Worm (Caenorhabditis elegans) whole organism, L1 larva: ENCODE results near the gene F52D1.2.

ENCODE experiments used
- aha-1 ChIP-seq: fragments of 150-350 bp; optimal IDR thresholded peaks from 2 replicates; lab custom pipeline; 2014; ENCODE audit warnings: missing biosample characterization, missing genetic modification characterization
- alr-1 ChIP-seq: fragments of 200-800 bp; sonication (Bioruptor generic); optimal IDR thresholded peaks from 2 replicates; lab custom pipeline; 2018; ENCODE audit warnings: borderline replicate concordance, mild to moderate bottlenecking, missing genetic modification characterization, missing compliant biosample characterization
- aly-2 ChIP-seq: fragments of 150-350 bp; optimal IDR thresholded peaks from 2 replicates; lab custom pipeline; 2014; ENCODE audit warnings: missing biosample characterization, missing genetic modification characterization
- ama-1 ChIP-seq: fragments of 150-350 bp; optimal IDR thresholded peaks from 2 replicates; lab custom pipeline; 2014
- blmp-1 ChIP-seq: fragments of 150-350 bp; optimal IDR thresholded peaks from 2 replicates; lab custom pipeline; 2014; ENCODE audit warnings: missing biosample characterization, missing genetic modification characterization
- ceh-63 ChIP-seq: fragments of 200-800 bp; sonication (Bioruptor generic); optimal IDR thresholded peaks from 2 replicates; lab custom pipeline; 2018; ENCODE audit warnings: mild to moderate bottlenecking, missing genetic modification characterization, missing compliant biosample characterization
- ceh-88 ChIP-seq: fragments of 200-800 bp; sonication (Bioruptor generic); IDR thresholded peaks from 2 replicates; pipeline ENCODE4 v1.3.6; 2022; ENCODE audit warnings: missing genetic modification characterization, missing compliant biosample characterization
- efl-1 ChIP-seq, 4 experiments: fragments of 150-350 bp; optimal IDR thresholded peaks in 3 of 4; peaks in 1 of 4; 1 replicate in 1 of 4; 2 replicates in 3 of 4; lab custom pipeline; 2014; ENCODE audit warnings: missing biosample characterization in 2 of 4, missing genetic modification characterization in 2 of 4, missing genetic modification reagents in 2 of 4
- efl-3 ChIP-seq: fragments of 200-800 bp; sonication (Bioruptor generic); optimal IDR thresholded peaks from 2 replicates; lab custom pipeline; 2018; ENCODE audit warnings: mild to moderate bottlenecking, missing genetic modification characterization, missing compliant biosample characterization
- egl-27 ChIP-seq, 2 experiments: fragments of 150-350 bp in 1 of 2; sonication (generic microtip); optimal IDR thresholded peaks; 3 replicates each; lab custom pipeline; 2017 to 2018; ENCODE audit warnings: missing biosample characterization in 2 of 2, missing genetic modification characterization in 2 of 2, missing genetic modification reagents in 2 of 2
- elt-3 ChIP-seq, 6 experiments: fragments of 150-350 bp in 1 of 6; sonication (generic microtip); optimal IDR thresholded peaks; 2 replicates each; lab custom pipeline; 2017 to 2018; ENCODE audit warnings: missing biosample characterization in 6 of 6, missing genetic modification characterization in 6 of 6, inconsistent platforms in 1 of 6
- ets-5 ChIP-seq: fragments of 200-800 bp; sonication (Bioruptor generic); IDR thresholded peaks from 2 replicates; pipeline ENCODE4 v1.3.6; 2022; ENCODE audit warnings: missing genetic modification characterization, missing compliant biosample characterization
- fkh-10 ChIP-seq: sonication (generic microtip); optimal IDR thresholded peaks from 2 replicates; lab custom pipeline; 2017; ENCODE audit warnings: missing biosample characterization, missing genetic modification reagents, missing genetic modification characterization
- fkh-4 ChIP-seq: sonication (generic microtip); optimal IDR thresholded peaks from 2 replicates; lab custom pipeline; 2016; ENCODE audit warnings: missing compliant biosample characterization, missing genetic modification characterization, borderline replicate concordance
- fkh-8 ChIP-seq: sonication (generic microtip); optimal IDR thresholded peaks from 2 replicates; lab custom pipeline; 2016; ENCODE audit warnings: mild to moderate bottlenecking, missing genetic modification characterization, missing compliant biosample characterization
- fos-1 ChIP-seq: fragments of 150-350 bp; optimal IDR thresholded peaks from 2 replicates; lab custom pipeline; 2014; ENCODE audit warnings: missing biosample characterization, missing genetic modification characterization
- grh-1 ChIP-seq: fragments of 200-800 bp; sonication (Bioruptor generic); IDR thresholded peaks from 2 replicates; pipeline ENCODE4 v1.3.6; 2022; ENCODE audit warnings: missing genetic modification reagents, missing genetic modification characterization, missing compliant biosample characterization
- irx-1 ChIP-seq: sonication (generic microtip); optimal IDR thresholded peaks from 2 replicates; lab custom pipeline; 2016; ENCODE audit warnings: missing genetic modification characterization, missing compliant biosample characterization
- jun-1 ChIP-seq: fragments of 150-350 bp; optimal IDR thresholded peaks from 2 replicates; lab custom pipeline; 2014; ENCODE audit warnings: missing biosample characterization, missing genetic modification reagents, missing genetic modification characterization
- lin-13 ChIP-seq: fragments of 150-350 bp; optimal IDR thresholded peaks from 2 replicates; lab custom pipeline; 2014; ENCODE audit warnings: missing biosample characterization, missing genetic modification reagents, missing genetic modification characterization
- lin-15B ChIP-seq: fragments of 150-350 bp; sonication (generic microtip); optimal IDR thresholded peaks from 3 replicates; lab custom pipeline; 2014; ENCODE audit warnings: missing biosample characterization, missing genetic modification characterization
- lin-35 ChIP-seq, 2 experiments: fragments of 150-350 bp; optimal IDR thresholded peaks; 2 replicates each; lab custom pipeline; 2014; ENCODE audit warnings: missing biosample characterization in 2 of 2, missing genetic modification characterization in 2 of 2, missing genetic modification reagents in 2 of 2
- lin-39 ChIP-seq: fragments of 150-350 bp; optimal IDR thresholded peaks from 2 replicates; lab custom pipeline; 2014; ENCODE audit warnings: missing biosample characterization, missing genetic modification reagents, missing genetic modification characterization
- lsy-2 ChIP-seq, 2 experiments: fragments of 150-350 bp; optimal IDR thresholded peaks; 2 replicates each; lab custom pipeline; 2014; ENCODE audit warnings: missing biosample characterization in 2 of 2, missing genetic modification characterization in 2 of 2
- mab-9 ChIP-seq: fragments of 200-800 bp; sonication (Bioruptor generic); IDR thresholded peaks from 2 replicates; pipeline ENCODE4 v1.3.6; 2022; ENCODE audit warnings: missing genetic modification reagents, missing genetic modification characterization, missing compliant biosample characterization
- mdl-1 ChIP-seq, 2 experiments: fragments of 150-350 bp; optimal IDR thresholded peaks; 2 replicates each; lab custom pipeline; 2014 to 2017; ENCODE audit warnings: missing biosample characterization in 2 of 2, missing genetic modification characterization in 2 of 2, inconsistent platforms in 1 of 2
- mef-2 ChIP-seq: fragments of 150-350 bp; optimal IDR thresholded peaks from 2 replicates; lab custom pipeline; 2014; ENCODE audit warnings: missing biosample characterization, missing genetic modification characterization
- mep-1 ChIP-seq: fragments of 150-350 bp; optimal IDR thresholded peaks from 2 replicates; lab custom pipeline; 2014; ENCODE audit warnings: missing biosample characterization, missing genetic modification characterization
- nhr-19 ChIP-seq: fragments of 200-800 bp; sonication (Bioruptor generic); conservative IDR thresholded peaks from 2 replicates; pipeline ENCODE4 v1.3.6; 2022; ENCODE audit warnings: missing genetic modification characterization, missing compliant biosample characterization
- nhr-20 ChIP-seq: sonication (generic microtip); optimal IDR thresholded peaks from 2 replicates; lab custom pipeline; 2016; ENCODE audit warnings: mild to moderate bottlenecking, missing genetic modification characterization, missing compliant biosample characterization
- nhr-237 ChIP-seq: fragments of 150-350 bp; optimal IDR thresholded peaks from 2 replicates; lab custom pipeline; 2014; ENCODE audit warnings: missing biosample characterization, missing genetic modification characterization
- nhr-71 ChIP-seq: sonication (generic microtip); optimal IDR thresholded peaks from 2 replicates; lab custom pipeline; 2016; ENCODE audit warnings: mild to moderate bottlenecking, missing genetic modification characterization, moderate library complexity, missing compliant biosample characterization
- nhr-76 ChIP-seq: sonication (generic microtip); optimal IDR thresholded peaks from 2 replicates; lab custom pipeline; 2017; ENCODE audit warnings: missing biosample characterization, missing genetic modification characterization
- nhr-77 ChIP-seq: fragments of 150-350 bp; optimal IDR thresholded peaks from 2 replicates; lab custom pipeline; 2014; ENCODE audit warnings: missing biosample characterization, missing genetic modification characterization
- pag-3 ChIP-seq: sonication (generic microtip); optimal IDR thresholded peaks from 2 replicates; lab custom pipeline; 2017; ENCODE audit warnings: missing genetic modification characterization, mild to moderate bottlenecking, missing compliant biosample characterization, antibody characterized with exemption, borderline replicate concordance; ENCODE audit not compliant: insufficient read depth
- snpc-4 ChIP-seq: fragments of 150-350 bp; optimal IDR thresholded peaks from 2 replicates; lab custom pipeline; 2014; ENCODE audit warnings: missing biosample characterization, missing genetic modification characterization
- snu-23 ChIP-seq: sonication (generic microtip); optimal IDR thresholded peaks from 2 replicates; lab custom pipeline; 2016; ENCODE audit warnings: missing genetic modification characterization, missing compliant biosample characterization
- sox-4 ChIP-seq: sonication (generic microtip); optimal IDR thresholded peaks from 2 replicates; lab custom pipeline; 2016; ENCODE audit warnings: missing genetic modification characterization, missing compliant biosample characterization
- sptf-1 ChIP-seq: fragments of 150-350 bp; optimal IDR thresholded peaks from 2 replicates; lab custom pipeline; 2014; ENCODE audit warnings: missing biosample characterization, missing genetic modification characterization
- sup-37 ChIP-seq: fragments of 200-800 bp; sonication (Bioruptor generic); optimal IDR thresholded peaks from 2 replicates; lab custom pipeline; 2018; ENCODE audit warnings: mild to moderate bottlenecking, missing genetic modification characterization, missing compliant biosample characterization
- tlp-1 ChIP-seq: fragments of 150-350 bp; optimal IDR thresholded peaks from 2 replicates; lab custom pipeline; 2014; ENCODE audit warnings: missing biosample characterization, missing genetic modification characterization
- unc-86 ChIP-seq: sonication (generic microtip); optimal IDR thresholded peaks from 2 replicates; lab custom pipeline; 2016; ENCODE audit warnings: missing genetic modification characterization, missing compliant biosample characterization
- vab-15 ChIP-seq: sonication (generic microtip); optimal IDR thresholded peaks from 2 replicates; lab custom pipeline; 2017; ENCODE audit warnings: missing genotype, mild to moderate bottlenecking, missing genetic modification characterization, missing compliant biosample characterization
- xbp-1 ChIP-seq: sonication (generic microtip); optimal IDR thresholded peaks from 2 replicates; lab custom pipeline; 2016; ENCODE audit warnings: missing genetic modification characterization, missing compliant biosample characterization
- zag-1 ChIP-seq: fragments of 150-350 bp; optimal IDR thresholded peaks from 2 replicates; lab custom pipeline; 2014; ENCODE audit warnings: missing biosample characterization, missing genetic modification characterization
- zip-4 ChIP-seq: fragments of 200-800 bp; sonication (Bioruptor generic); optimal IDR thresholded peaks from 2 replicates; lab custom pipeline; 2018; ENCODE audit warnings: mild to moderate bottlenecking, missing genetic modification characterization, moderate library complexity, missing compliant biosample characterization
- ztf-4 ChIP-seq: fragments of 150-350 bp; optimal IDR thresholded peaks from 2 replicates; lab custom pipeline; 2014; ENCODE audit warnings: missing biosample characterization, missing genetic modification characterization

F52D1.2 gene

DNA sequence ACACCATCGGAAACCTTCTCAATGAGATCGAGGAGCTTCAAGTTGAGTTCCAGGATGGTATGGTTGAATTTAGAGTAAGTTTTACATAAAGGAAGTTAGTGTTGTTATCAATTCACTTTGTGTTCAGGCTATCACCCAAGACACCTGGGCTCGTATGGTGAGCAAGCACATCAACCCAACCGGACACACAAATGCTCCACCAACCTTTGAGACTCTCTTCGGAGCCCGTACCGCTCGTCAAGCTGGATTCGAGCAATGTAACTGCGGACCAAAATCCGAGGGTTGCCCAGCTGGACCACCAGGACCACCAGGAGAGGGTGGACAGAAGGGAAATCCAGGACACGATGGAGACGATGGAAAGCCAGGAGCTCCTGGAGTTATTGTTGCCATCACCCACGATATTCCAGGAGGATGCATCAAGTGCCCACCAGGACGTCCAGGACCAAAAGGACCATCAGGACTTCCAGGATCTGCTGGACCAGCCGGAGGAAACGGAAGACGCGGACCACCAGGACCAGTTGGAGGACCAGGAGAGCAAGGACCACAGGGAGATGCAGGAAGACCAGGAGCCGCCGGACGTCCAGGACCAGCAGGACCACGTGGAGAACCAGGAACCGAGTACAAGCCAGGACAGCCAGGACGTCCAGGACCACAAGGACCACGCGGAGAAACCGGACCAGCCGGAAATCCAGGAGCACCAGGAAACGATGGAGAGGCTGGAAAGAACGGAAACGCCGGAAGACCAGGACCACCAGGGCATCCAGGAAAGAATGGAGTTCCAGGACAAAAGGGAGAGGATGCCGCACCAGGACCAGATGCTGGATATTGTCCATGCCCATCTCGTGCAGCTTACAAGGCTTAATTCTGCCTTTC, 28.0 kb downstream of the F52D1.2 start:
- TF ChIP-seq lin-15B (tag; lab: Kevin White, UChicago), result no peak
- no peak for TF ChIP-seq fkh-4 (tag; lab: Kevin White, UChicago)
- TF ChIP-seq aly-2 (tag; lab: Kevin White, UChicago), result no peak
- no peak for TF ChIP-seq xbp-1
- TF ChIP-seq ceh-63 (GFP tag; lab: Kevin White, UChicago), result no peak
- no peak for TF ChIP-seq zip-4 (GFP tag; lab: Kevin White, UChicago)
- TF ChIP-seq mep-1, result no peak
- TF ChIP-seq efl-1 (optimal IDR thresholded peaks at IDR 0.05; lab: Kevin White, UChicago), result no peak
- TF ChIP-seq efl-1 (GFP tag; optimal IDR thresholded peaks at IDR 0.05 in 1 of 2; lab: Kevin White, UChicago), result no peak
- TF ChIP-seq mab-9 (GFP tag; lab: Robert Waterston, UW), result no peak
- no peak for TF ChIP-seq nhr-71 (tag; lab: Kevin White, UChicago)
- TF ChIP-seq ceh-88 (GFP tag; lab: Robert Waterston, UW), result no peak
- TF ChIP-seq jun-1 (tag; lab: Kevin White, UChicago), result no peak
- TF ChIP-seq, all 84 proteins: peak for 0

ce11 chrX:421407-421784, 28.6 kb downstream of the F52D1.2 start, which contains the start of gene col-19:
TSS of gene col-19 (plus strand) at chrX:421707.
- TF ChIP-seq fkh-10 (GFP tag; lab: Kevin White, UChicago), result no peak
- TF ChIP-seq lin-35 (GFP tag; optimal IDR thresholded peaks at IDR 0.05; lab: Kevin White, UChicago), result no peak
- no peak for TF ChIP-seq fkh-8
- TF ChIP-seq aha-1, result no peak
- TF ChIP-seq lin-39 (tag; lab: Kevin White, UChicago), result no peak
- TF ChIP-seq snpc-4 (tag; lab: Kevin White, UChicago), result no peak
- TF ChIP-seq nhr-237, result no peak
- no peak for TF ChIP-seq nhr-76 (tag; lab: Kevin White, UChicago)
- TF ChIP-seq mef-2, result no peak
- no peak for TF ChIP-seq mep-1
- TF ChIP-seq egl-27 (tag; optimal IDR thresholded peaks at IDR 0.05; lab: Kevin White, UChicago), result no peak
- no peak for TF ChIP-seq ets-5 (GFP tag; lab: Robert Waterston, UW)
- TF ChIP-seq irx-1 (tag; lab: Kevin White, UChicago), result no peak
- TF ChIP-seq sup-37 (GFP tag; lab: Kevin White, UChicago), result no peak
- TF ChIP-seq zag-1, result no peak
- no peak for TF ChIP-seq lin-13 (GFP tag; lab: Kevin White, UChicago)
- TF ChIP-seq, all 84 proteins: peak for 0

DNA sequence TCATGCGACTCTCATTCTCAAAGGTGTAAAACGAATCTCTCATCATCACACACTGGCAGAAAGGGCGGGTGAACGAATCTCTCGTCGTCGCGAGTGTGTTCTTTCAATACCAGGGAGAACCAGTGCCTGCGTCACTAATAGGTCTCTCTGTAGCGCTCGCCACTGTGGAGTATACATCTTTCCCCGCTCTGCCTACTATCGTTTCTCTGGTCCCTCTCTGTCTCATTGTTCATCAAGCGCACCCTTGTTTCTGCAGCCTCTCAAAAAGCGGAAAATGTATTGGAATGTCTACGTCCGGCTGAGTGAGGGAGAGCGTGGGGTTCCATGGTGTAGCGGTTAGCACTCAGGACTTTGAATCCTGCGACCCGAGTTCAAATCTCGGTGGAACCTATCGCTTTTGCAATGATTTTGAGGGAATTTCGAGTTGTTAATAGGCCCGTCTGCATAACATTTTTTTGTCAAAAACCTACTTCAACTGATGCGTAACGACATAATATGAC, 39.9 kb downstream of the F52D1.2 start:
- TF ChIP-seq ztf-4 (peak; percentile 87), sox-4 (tag; lab: Kevin White, UChicago) (peak; percentile 90), grh-1 (GFP tag; lab: Robert Waterston, UW) (peak; percentile 64), zag-1 (no peak), unc-86 (tag; lab: Kevin White, UChicago) (peak; percentile 82), nhr-237 (peak; percentile 87), nhr-19 (peak; percentile 89), fos-1 (tag; lab: Kevin White, UChicago) (peak; percentile 57), blmp-1 (peak; percentile 39), snu-23 (GFP tag; lab: Kevin White, UChicago) (peak; percentile 98), mef-2 (peak; percentile 58), lin-35 (GFP tag; optimal IDR thresholded peaks at IDR 0.05; lab: Kevin White, UChicago) (peak; percentile 64 to 82), mdl-1 (tag; optimal IDR thresholded peaks at IDR 0.05; lab: Kevin White, UChicago) (peak in 1 of 2 experiments; percentile 77), alr-1 (tag; lab: Kevin White, UChicago) (no peak), efl-3 (GFP tag; lab: Kevin White, UChicago) (no peak), lin-15B (tag; lab: Kevin White, UChicago) (no peak), mep-1 (peak; percentile 88), nhr-20 (tag; lab: Kevin White, UChicago) (peak; percentile 88), pag-3 (tag; lab: Kevin White, UChicago) (peak; percentile 66), tlp-1 (tag; lab: Kevin White, UChicago) (no peak), nhr-77 (tag; lab: Kevin White, UChicago) (peak; percentile 86), elt-3 (tag; optimal IDR thresholded peaks at IDR 0.05; lab: Kevin White, UChicago) (peak in 3 of 6 experiments; percentile 20 to 79 (median 49)), lsy-2 (tag; optimal IDR thresholded peaks at IDR 0.05; lab: Kevin White, UChicago) (peak; percentile 73 to 82), vab-15 (tag; lab: Kevin White, UChicago) (no peak), ets-5 (GFP tag; lab: Robert Waterston, UW) (no peak), sptf-1 (tag; lab: Kevin White, UChicago) (no peak), ama-1 (lab: Kevin White, UChicago) (no peak), mab-9 (GFP tag; lab: Robert Waterston, UW) (peak; percentile 57; the same call in 1 of the 2 replicates)
